Fruit fly (Drosophila melanogaster) whole organism, embryonic: ENCODE results near the gene Tcs6.

ENCODE experiments used
- CG10431 ChIP-seq: fragments of 200-800 bp; sonication (Bioruptor generic); optimal IDR thresholded peaks from 3 replicates; lab custom pipeline; 2018; ENCODE audit warnings: missing biosample characterization, mild to moderate bottlenecking, missing genetic modification characterization
- CG10462 ChIP-seq: fragments of 200-800 bp; sonication (Bioruptor generic); optimal IDR thresholded peaks from 2 replicates; lab custom pipeline; 2016; ENCODE audit warnings: missing biosample characterization, missing genetic modification characterization
- CG10654 ChIP-seq: fragments of 200-800 bp; sonication (Bioruptor generic); optimal IDR thresholded peaks from 2 replicates; lab custom pipeline; 2016; ENCODE audit warnings: missing biosample characterization, missing genetic modification characterization
- CG10959 ChIP-seq: fragments of 200-800 bp; sonication (Bioruptor generic); IDR thresholded peaks from 2 replicates; pipeline ENCODE4 v1.3.6; 2022; ENCODE audit warnings: missing biosample characterization, missing genetic modification characterization
- CG10979 ChIP-seq: fragments of 200-800 bp; sonication (Bioruptor generic); optimal IDR thresholded peaks from 2 replicates; lab custom pipeline; 2018; ENCODE audit warnings: missing biosample characterization, mild to moderate bottlenecking, missing genetic modification characterization, moderate library complexity
- CG12744 ChIP-seq: fragments of 200-800 bp; sonication (Bioruptor generic); optimal IDR thresholded peaks from 2 replicates; lab custom pipeline; 2016; ENCODE audit warnings: missing biosample characterization, missing genetic modification characterization
- CG14014 ChIP-seq: fragments of 200-800 bp; sonication (Bioruptor generic); IDR thresholded peaks from 2 replicates; pipeline ENCODE4 v1.3.6; 2022; ENCODE audit warnings: missing biosample characterization, missing genetic modification characterization
- CG14860 ChIP-seq: fragments of 200-800 bp; sonication (Bioruptor generic); IDR thresholded peaks from 3 replicates; pipeline ENCODE4 v1.3.6; 2022; ENCODE audit warnings: missing biosample characterization, missing genetic modification characterization; ENCODE audit not compliant: partially characterized antibody
- CG1529 ChIP-seq: fragments of 200-800 bp; sonication (Bioruptor generic); optimal IDR thresholded peaks from 3 replicates; lab custom pipeline; 2018; ENCODE audit warnings: missing biosample characterization, missing genetic modification characterization
- CG1602 ChIP-seq: fragments of 200-800 bp; sonication (Bioruptor generic); optimal IDR thresholded peaks from 3 replicates; lab custom pipeline; 2016; ENCODE audit warnings: missing biosample characterization, missing genetic modification characterization
- CG17186 ChIP-seq: fragments of 200-800 bp; sonication (Bioruptor generic); optimal IDR thresholded peaks from 3 replicates; lab custom pipeline; 2017; ENCODE audit warnings: missing biosample characterization, missing genetic modification reagents, missing genetic modification characterization
- CG17802 ChIP-seq: fragments of 200-800 bp; sonication (Bioruptor generic); optimal IDR thresholded peaks from 2 replicates; lab custom pipeline; 2018; ENCODE audit warnings: missing biosample characterization, mild to moderate bottlenecking, missing genetic modification characterization, moderate library complexity
- CG2875 ChIP-seq: fragments of 200-800 bp; sonication (Bioruptor generic); optimal IDR thresholded peaks from 2 replicates; lab custom pipeline; 2017; ENCODE audit warnings: missing biosample characterization, mild to moderate bottlenecking, missing genetic modification characterization, missing genetic modification reagents
- CG3281 ChIP-seq: fragments of 200-800 bp; sonication (Bioruptor generic); optimal IDR thresholded peaks from 3 replicates; lab custom pipeline; 2017; ENCODE audit warnings: missing biosample characterization, mild to moderate bottlenecking, missing genetic modification characterization
- CG3838 ChIP-seq: fragments of 200-800 bp; sonication (Bioruptor generic); optimal IDR thresholded peaks from 3 replicates; lab custom pipeline; 2016; ENCODE audit warnings: missing biosample characterization, missing genetic modification characterization
- CG3995 ChIP-seq: fragments of 200-800 bp; sonication (Bioruptor generic); optimal IDR thresholded peaks from 3 replicates; lab custom pipeline; 2016; ENCODE audit warnings: missing biosample characterization, missing genetic modification characterization
- CG42726 ChIP-seq: fragments of 200-800 bp; sonication (Bioruptor generic); IDR thresholded peaks from 2 replicates; pipeline ENCODE4 v1.3.6; 2022; ENCODE audit warnings: missing biosample characterization, missing genetic modification characterization; ENCODE audit not compliant: partially characterized antibody
- CG4617 ChIP-seq: fragments of 200-800 bp; sonication (Bioruptor generic); optimal IDR thresholded peaks from 3 replicates; lab custom pipeline; 2016; ENCODE audit warnings: missing biosample characterization, missing genetic modification characterization, borderline replicate concordance
- CG5245 ChIP-seq: fragments of 200-800 bp; sonication (Bioruptor generic); optimal IDR thresholded peaks from 3 replicates; lab custom pipeline; 2016; ENCODE audit warnings: missing biosample characterization, missing genetic modification characterization
- CG6765 ChIP-seq: fragments of 200-800 bp; sonication (Bioruptor generic); optimal IDR thresholded peaks from 3 replicates; lab custom pipeline; 2017; ENCODE audit warnings: missing biosample characterization, mild to moderate bottlenecking, missing genetic modification characterization
- CG6791 ChIP-seq: fragments of 200-800 bp; sonication (Bioruptor generic); IDR thresholded peaks from 3 replicates; pipeline ENCODE4 v1.3.6; 2022; ENCODE audit warnings: missing biosample characterization, missing genetic modification characterization; ENCODE audit not compliant: partially characterized antibody
- CG6854 ChIP-seq: fragments of 200-800 bp; sonication (Bioruptor generic); optimal IDR thresholded peaks from 3 replicates; lab custom pipeline; 2017; ENCODE audit warnings: missing biosample characterization, mild to moderate bottlenecking, missing genetic modification characterization
- CG8359 ChIP-seq: fragments of 200-800 bp; sonication (Bioruptor generic); optimal IDR thresholded peaks from 2 replicates; lab custom pipeline; 2017; ENCODE audit warnings: missing biosample characterization, mild to moderate bottlenecking, missing genetic modification characterization, borderline replicate concordance
- CG8944 ChIP-seq: fragments of 200-800 bp; sonication (Bioruptor generic); optimal IDR thresholded peaks from 3 replicates; lab custom pipeline; 2016; ENCODE audit warnings: missing biosample characterization, missing genetic modification characterization
- D ChIP-seq, 2 experiments: fragments of 200-800 bp in 1 of 2; fragments of >200 bp in 1 of 2; sonication (Bioruptor generic) in 1 of 2; optimal IDR thresholded peaks; 2 replicates in 1 of 2; 3 replicates in 1 of 2; lab custom pipeline; 2017; ENCODE audit warnings: mild to moderate bottlenecking in 1 of 2, missing biosample characterization in 1 of 2, missing genetic modification characterization in 1 of 2, missing genetic modification reagents in 1 of 2
- ERR ChIP-seq: fragments of 200-800 bp; sonication (Bioruptor generic); optimal IDR thresholded peaks from 2 replicates; lab custom pipeline; 2016; ENCODE audit warnings: missing biosample characterization, missing genetic modification characterization
- H2.0 ChIP-seq: fragments of 200-800 bp; sonication (Bioruptor generic); IDR thresholded peaks from 2 replicates; pipeline ENCODE4 v1.3.6; 2022; ENCODE audit warnings: missing biosample characterization, missing genetic modification characterization
- HLH54F ChIP-seq: fragments of 200-800 bp; sonication (Bioruptor generic); optimal IDR thresholded peaks from 3 replicates; lab custom pipeline; 2016; ENCODE audit warnings: missing biosample characterization, missing genetic modification characterization
- Mad ChIP-seq: fragments of 200-800 bp; sonication (Bioruptor generic); optimal IDR thresholded peaks from 2 replicates; lab custom pipeline; 2016; ENCODE audit warnings: missing biosample characterization, missing genetic modification characterization
- Max ChIP-seq: fragments of 200-800 bp; sonication (Bioruptor generic); optimal IDR thresholded peaks from 2 replicates; lab custom pipeline; 2016; ENCODE audit warnings: missing biosample characterization, mild to moderate bottlenecking, missing genetic modification characterization
- Neu2 ChIP-seq: fragments of 200-800 bp; sonication (Bioruptor generic); optimal IDR thresholded peaks from 3 replicates; lab custom pipeline; 2016; ENCODE audit warnings: missing biosample characterization, missing genetic modification characterization, borderline replicate concordance
- Opbp ChIP-seq: fragments of 200-800 bp; sonication (Bioruptor generic); IDR thresholded peaks from 3 replicates; pipeline ENCODE4 v1.3.6; 2022; ENCODE audit warnings: missing biosample characterization, missing genetic modification characterization; ENCODE audit not compliant: partially characterized antibody
- Pdp1 ChIP-seq, 2 experiments: fragments of 200-800 bp; sonication (Bioruptor generic); optimal IDR thresholded peaks; 3 replicates each; lab custom pipeline; 2016; ENCODE audit warnings: missing biosample characterization in 2 of 2, missing genetic modification characterization in 2 of 2, mild to moderate bottlenecking in 1 of 2, moderate library complexity in 1 of 2
- Sox100B ChIP-seq: fragments of 200-800 bp; sonication (Bioruptor generic); optimal IDR thresholded peaks from 3 replicates; lab custom pipeline; 2018; ENCODE audit warnings: missing biosample characterization, mild to moderate bottlenecking, missing genetic modification characterization
- TFAM ChIP-seq: fragments of 200-800 bp; sonication (Bioruptor generic); optimal IDR thresholded peaks from 2 replicates; lab custom pipeline; 2017; ENCODE audit warnings: missing biosample characterization, missing genetic modification characterization, inconsistent platforms
- abd-A ChIP-seq: fragments of 200-800 bp; sonication (Bioruptor generic); optimal IDR thresholded peaks from 3 replicates; lab custom pipeline; 2019; ENCODE audit warnings: missing biosample characterization, mild to moderate bottlenecking, missing genetic modification characterization, moderate library complexity
- croc ChIP-seq: fragments of 200-800 bp; sonication (Bioruptor generic); conservative IDR thresholded peaks from 3 replicates; pipeline ENCODE4 v1.3.6; 2022; ENCODE audit warnings: missing biosample characterization, missing genetic modification characterization
- dan ChIP-seq: fragments of 200-800 bp; sonication (Bioruptor generic); IDR thresholded peaks from 2 replicates; pipeline ENCODE4 v1.3.6; 2022; ENCODE audit warnings: missing biosample characterization, missing genetic modification characterization
- danr ChIP-seq: fragments of 200-800 bp; sonication (Bioruptor generic); IDR thresholded peaks from 2 replicates; pipeline ENCODE4 v1.3.6; 2022; ENCODE audit warnings: missing biosample characterization, missing genetic modification characterization
- fd64A ChIP-seq: fragments of 200-800 bp; sonication (Bioruptor generic); optimal IDR thresholded peaks from 3 replicates; lab custom pipeline; 2018; ENCODE audit warnings: missing biosample characterization, mild to moderate bottlenecking, missing genetic modification characterization
- ham ChIP-seq: fragments of 200-800 bp; sonication (Bioruptor generic); IDR thresholded peaks from 2 replicates; pipeline ENCODE4 v1.3.6; 2022; ENCODE audit warnings: missing biosample characterization, missing genetic modification characterization
- otp ChIP-seq: fragments of 200-800 bp; sonication (Bioruptor generic); IDR thresholded peaks from 3 replicates; pipeline ENCODE4, ENCODE4 v1.3.6; 2022; ENCODE audit warnings: missing biosample characterization, missing genetic modification characterization
- salm ChIP-seq: fragments of 200-800 bp; sonication (Bioruptor generic); optimal IDR thresholded peaks from 2 replicates; lab custom pipeline; 2018; ENCODE audit warnings: missing biosample characterization, mild to moderate bottlenecking, missing genetic modification characterization
- sisA ChIP-seq: fragments of 200-800 bp; sonication (Bioruptor generic); IDR thresholded peaks from 2 replicates; pipeline ENCODE4 v1.3.6; 2022; ENCODE audit warnings: missing biosample characterization, missing genetic modification characterization
- slbo ChIP-seq: fragments of 200-800 bp; sonication (Bioruptor generic); IDR thresholded peaks from 2 replicates; pipeline ENCODE4 v1.3.6; 2022; ENCODE audit warnings: missing biosample characterization, missing genetic modification characterization
- twi ChIP-seq: fragments of 200-800 bp; optimal IDR thresholded peaks from 2 replicates; lab custom pipeline; 2019; ENCODE audit warnings: missing biosample characterization, mild to moderate bottlenecking, missing genetic modification characterization, moderate library complexity
- vnd ChIP-seq: fragments of 200-800 bp; sonication (Bioruptor generic); IDR thresholded peaks from 3 replicates; pipeline ENCODE4 v1.3.6; 2022; ENCODE audit warnings: missing biosample characterization, missing genetic modification characterization; ENCODE audit not compliant: partially characterized antibody
- zf30C ChIP-seq: fragments of 200-800 bp; sonication (Bioruptor generic); optimal IDR thresholded peaks from 3 replicates; lab custom pipeline; 2018; ENCODE audit warnings: missing biosample characterization, mild to moderate bottlenecking, missing genetic modification characterization

The Tcs6 gene

dm6 chr3R:26106595-26107152 lies 48.7 kb upstream of the Tcs6 start, which contains the start of gene Cipc (continued):
- no peak for TF ChIP-seq CG10431 (GFP tag; lab: Kevin White, UChicago)
- TF ChIP-seq CG3281: peak; percentile 86
- TF ChIP-seq ham (GFP tag; lab: Robert Waterston, UW): no peak
- TF ChIP-seq zf30C (GFP tag; lab: Kevin White, UChicago): no peak
- TF ChIP-seq H2.0 (GFP tag; lab: Robert Waterston, UW): 0 out of 2 replicates have a peak, but pooled peaks have one; percentile 16
- TF ChIP-seq CG12744 (GFP tag; lab: Kevin White, UChicago): no peak
- TF ChIP-seq TFAM (GFP tag; lab: Kevin White, UChicago): no peak
- TF ChIP-seq sisA (GFP tag; lab: Robert Waterston, UW): 0 out of 2 replicates have a peak, but pooled peaks have one; percentile 5
- TF ChIP-seq CG10462: no peak
- peak; percentile 18 for TF ChIP-seq CG8944 (GFP tag; lab: Kevin White, UChicago)
- no peak; the same call in 1 of the 2 replicates for TF ChIP-seq danr
- peak; percentile 66 for TF ChIP-seq CG5245 (GFP tag; lab: Kevin White, UChicago)
- TF ChIP-seq ERR: no peak
- TF ChIP-seq CG14860 (GFP tag; lab: Robert Waterston, UW): no peak
- peak; percentile 26 for TF ChIP-seq CG8359 (GFP tag; lab: Kevin White, UChicago)
- TF ChIP-seq twi (tag; lab: Kevin White, UChicago): peak; percentile 36
- peak; percentile 69 for TF ChIP-seq CG6765
- TF ChIP-seq Sox100B (GFP tag; lab: Kevin White, UChicago): peak; percentile 90
- TF ChIP-seq CG14014 (GFP tag; lab: Robert Waterston, UW): peak; percentile 75; the same call in 1 of the 2 replicates
- peak in 1 of 2 experiments; percentile 35 for TF ChIP-seq Pdp1 (GFP tag; optimal IDR thresholded peaks at IDR 0.05; lab: Kevin White, UChicago)
- TF ChIP-seq slbo (GFP tag; lab: Robert Waterston, UW): peak; percentile 73
- no peak for TF ChIP-seq dan (GFP tag; lab: Robert Waterston, UW)
- peak; percentile 80 for TF ChIP-seq abd-A (tag; lab: Kevin White, UChicago)
- peak; percentile 83 for TF ChIP-seq CG6854 (GFP tag; lab: Kevin White, UChicago)
- TF ChIP-seq CG10979 (tag; lab: Kevin White, UChicago): peak; percentile 66
- TF ChIP-seq Neu2 (GFP tag; lab: Kevin White, UChicago): no peak
- TF ChIP-seq croc (GFP tag; lab: Robert Waterston, UW): peak; percentile 55; the same call in 2 of the 3 replicates
- peak; percentile 40; the same call in 1 of the 2 replicates for TF ChIP-seq CG10959 (GFP tag; lab: Robert Waterston, UW)
- TF ChIP-seq CG2875: peak; percentile 63
- 0 out of 3 replicates have a peak, but pooled peaks have one; percentile 47 for TF ChIP-seq otp (GFP tag; lab: Robert Waterston, UW)
- peak; percentile 75; the same call in 1 of the 2 replicates for TF ChIP-seq CG42726 (GFP tag; lab: Robert Waterston, UW)
- TF ChIP-seq HLH54F (GFP tag; lab: Kevin White, UChicago): no peak
- no peak for TF ChIP-seq CG1529 (GFP tag; lab: Kevin White, UChicago)
- no peak for TF ChIP-seq D (optimal IDR thresholded peaks at IDR 0.05; lab: Kevin White, UChicago)
- TF ChIP-seq D (GFP tag; optimal IDR thresholded peaks at IDR 0.05; lab: Kevin White, UChicago): peak; percentile 17
- TF ChIP-seq CG4617: no peak
- peak; percentile 10 for TF ChIP-seq fd64A (GFP tag; lab: Kevin White, UChicago)
- no peak for TF ChIP-seq CG6791 (GFP tag; lab: Robert Waterston, UW)
- no peak for TF ChIP-seq vnd (GFP tag; lab: Robert Waterston, UW)
- no peak for TF ChIP-seq CG17186
- TF ChIP-seq Opbp: no peak
- TF ChIP-seq CG1602: peak; percentile 23
- TF ChIP-seq CG10654: peak; percentile 66
- no peak for TF ChIP-seq CG17802 (tag; lab: Kevin White, UChicago)
- no peak for TF ChIP-seq Mad
- TF ChIP-seq CG3995 (GFP tag; lab: Kevin White, UChicago): peak; percentile 11
- peak; percentile 61 for TF ChIP-seq salm (tag; lab: Kevin White, UChicago)
- peak; percentile 74 for TF ChIP-seq Max (GFP tag; lab: Kevin White, UChicago)
- no peak for TF ChIP-seq CG3838 (GFP tag; lab: Kevin White, UChicago)
